Worm (Caenorhabditis elegans): ENCODE data around the gene F02C12.1.

Gene F02C12.1

ce11 chrX:13376185-13376584 lies 25.7 kb upstream of the F02C12.1 start:
- TF ChIP-seq nhr-28 (tag; optimal IDR thresholded peaks at IDR 0.05) (no peak), ham-2 (GFP tag; optimal IDR thresholded peaks at IDR 0.05) (no peak), snpc-4 (tag; optimal IDR thresholded peaks at IDR 0.05) (no peak), lsy-2 (tag; optimal IDR thresholded peaks at IDR 0.05) (no peak), unc-62 (GFP tag; optimal IDR thresholded peaks at IDR 0.05) (no peak), sem-2 (GFP tag; optimal IDR thresholded peaks at IDR 0.05) (no peak), ceh-39 (tag; optimal IDR thresholded peaks at IDR 0.05) (no peak), sptf-1 (tag; optimal IDR thresholded peaks at IDR 0.05) (no peak)

- TF ChIP-seq pha-4 (tag; optimal IDR thresholded peaks at IDR 0.05), result no peak
- TF ChIP-seq nhr-76 (tag; optimal IDR thresholded peaks at IDR 0.05), result no peak
- TF ChIP-seq nhr-12 (tag; optimal IDR thresholded peaks at IDR 0.05), result no peak
- TF ChIP-seq ztf-11 (tag; optimal IDR thresholded peaks at IDR 0.05), result no peak
- TF ChIP-seq blmp-1 (tag; optimal IDR thresholded peaks at IDR 0.05), result no peak
- no peak for TF ChIP-seq ceh-39 (tag; optimal IDR thresholded peaks at IDR 0.05)
- TF ChIP-seq unc-62 (GFP tag; optimal IDR thresholded peaks at IDR 0.05), result no peak
These were observed 25.0 kb upstream of the F02C12.1 start, which contains the start of the genes C49F8.14 and gem-1 for ce11 chrX:13376851-13377250. C49F8.14 (minus strand) TSS chrX:13376949. gem-1 (minus strand) TSS chrX:13376992.

- TF ChIP-seq zip-8 (tag; optimal IDR thresholded peaks at IDR 0.05), result peak; percentile 59
- no peak for TF ChIP-seq tbx-8 (GFP tag; optimal IDR thresholded peaks at IDR 0.05)
These were observed 22.8 kb upstream of the F02C12.1 start for ce11 chrX:13379072-13379471.

- no peak for TF ChIP-seq ceh-83 (GFP tag; optimal IDR thresholded peaks at IDR 0.05)
- no peak for TF ChIP-seq sem-2 (GFP tag; optimal IDR thresholded peaks at IDR 0.05)
- no peak for TF ChIP-seq nhr-2 (tag; optimal IDR thresholded peaks at IDR 0.05)
- TF ChIP-seq unc-39 (tag; optimal IDR thresholded peaks at IDR 0.05), result no peak
- TF ChIP-seq elt-1 (tag; optimal IDR thresholded peaks at IDR 0.05; ENCODE audit: borderline replicate concordance, insufficient read depth), result no peak
- no peak for TF ChIP-seq snpc-4 (tag; optimal IDR thresholded peaks at IDR 0.05)
- TF ChIP-seq M03D4.4 (tag; optimal IDR thresholded peaks at IDR 0.05), result no peak
- TF ChIP-seq elt-3 (tag; optimal IDR thresholded peaks at IDR 0.05), result no peak
- no peak for TF ChIP-seq drap-1 (GFP tag; optimal IDR thresholded peaks at IDR 0.05)
- no peak for TF ChIP-seq lin-32 (GFP tag; optimal IDR thresholded peaks at IDR 0.05)
- TF ChIP-seq mls-2 (tag; optimal IDR thresholded peaks at IDR 0.05), result no peak
- TF ChIP-seq hlh-1 (tag; optimal IDR thresholded peaks at IDR 0.05), result no peak
- TF ChIP-seq ztf-11 (tag; optimal IDR thresholded peaks at IDR 0.05), result no peak
- no peak for TF ChIP-seq nhr-76 (tag; optimal IDR thresholded peaks at IDR 0.05)
- TF ChIP-seq ham-2 (GFP tag; optimal IDR thresholded peaks at IDR 0.05), result no peak
- TF ChIP-seq tbx-8 (GFP tag; optimal IDR thresholded peaks at IDR 0.05), result no peak
These were observed 20.7 kb upstream of the F02C12.1 start for ce11 chrX:13380988-13381742.

ce11 chrX:13383273-13383672 lies 18.6 kb upstream of the F02C12.1 start:
- TF ChIP-seq lin-13 (tag; optimal IDR thresholded peaks at IDR 0.05), result no peak
- TF ChIP-seq lin-32 (GFP tag; optimal IDR thresholded peaks at IDR 0.05), result no peak
- TF ChIP-seq sem-2 (GFP tag; optimal IDR thresholded peaks at IDR 0.05), result no peak
- no peak for TF ChIP-seq snpc-4 (tag; optimal IDR thresholded peaks at IDR 0.05)
- TF ChIP-seq ceh-83 (GFP tag; optimal IDR thresholded peaks at IDR 0.05), result no peak
- TF ChIP-seq zip-8 (tag; optimal IDR thresholded peaks at IDR 0.05), result no peak
- TF ChIP-seq blmp-1 (tag; optimal IDR thresholded peaks at IDR 0.05), result no peak
- no peak for TF ChIP-seq pha-4 (tag; optimal IDR thresholded peaks at IDR 0.05)
- no peak for TF ChIP-seq nhr-28 (tag; optimal IDR thresholded peaks at IDR 0.05)
- TF ChIP-seq drap-1 (GFP tag; optimal IDR thresholded peaks at IDR 0.05), result no peak
- no peak for TF ChIP-seq ceh-39 (tag; optimal IDR thresholded peaks at IDR 0.05)
- TF ChIP-seq ces-1 (GFP tag; optimal IDR thresholded peaks at IDR 0.05), result no peak
- TF ChIP-seq hlh-1 (tag; optimal IDR thresholded peaks at IDR 0.05), result no peak
- TF ChIP-seq mls-2 (tag; optimal IDR thresholded peaks at IDR 0.05), result no peak

ce11 chrX:13384743-13385142 lies 17.1 kb upstream of the F02C12.1 start:
- no peak for TF ChIP-seq tbx-8 (GFP tag; optimal IDR thresholded peaks at IDR 0.05)
- no peak for TF ChIP-seq mab-5 (tag; optimal IDR thresholded peaks at IDR 0.05)
- no peak for TF ChIP-seq drap-1 (GFP tag; optimal IDR thresholded peaks at IDR 0.05)
- TF ChIP-seq snpc-4 (tag; optimal IDR thresholded peaks at IDR 0.05), result no peak
- TF ChIP-seq unc-120 (tag; optimal IDR thresholded peaks at IDR 0.05; ENCODE audit: poor library complexity, severe bottlenecking), result no peak
- no peak for TF ChIP-seq nhr-28 (tag; optimal IDR thresholded peaks at IDR 0.05)
- no peak for TF ChIP-seq elt-3 (tag; optimal IDR thresholded peaks at IDR 0.05)
- no peak for TF ChIP-seq bed-3 (GFP tag; optimal IDR thresholded peaks at IDR 0.05)
- TF ChIP-seq zip-8 (tag; optimal IDR thresholded peaks at IDR 0.05), result no peak
- TF ChIP-seq ces-1 (GFP tag; optimal IDR thresholded peaks at IDR 0.05), result no peak
- TF ChIP-seq flh-1 (GFP tag; optimal IDR thresholded peaks at IDR 0.05), result no peak
- TF ChIP-seq ceh-83 (GFP tag; optimal IDR thresholded peaks at IDR 0.05), result no peak
- no peak for TF ChIP-seq blmp-1 (tag; optimal IDR thresholded peaks at IDR 0.05)
- no peak for TF ChIP-seq ham-2 (GFP tag; optimal IDR thresholded peaks at IDR 0.05)
- no peak for TF ChIP-seq ceh-43 (GFP tag; optimal IDR thresholded peaks at IDR 0.05)
